Worm (Caenorhabditis elegans) whole organism, young adult: ENCODE data around the gene T23F2.3.
A peak's percentile ranks its signal among the peaks of the same experiment; 100 is the strongest.

Source experiments
- F39B2.1 ChIP-seq: fragments of 200-800 bp; sonication (Bioruptor generic); IDR thresholded peaks from 2 replicates; pipeline ENCODE4 v1.3.6; 2022; ENCODE audit warnings: missing genetic modification reagents, missing genetic modification characterization, missing compliant biosample characterization
- Y67H2A.10 ChIP-seq: fragments of 200-800 bp; sonication (Bioruptor generic); conservative IDR thresholded peaks from 2 replicates; pipeline ENCODE4 v1.3.6; 2022; ENCODE audit warnings: missing genetic modification reagents, missing genetic modification characterization, missing compliant biosample characterization
- nhr-179 ChIP-seq: sonication (generic microtip); optimal IDR thresholded peaks from 2 replicates; lab custom pipeline; 2016; ENCODE audit warnings: mild to moderate bottlenecking, missing genetic modification characterization, missing compliant biosample characterization
- nhr-80 ChIP-seq: sonication (generic microtip); optimal IDR thresholded peaks from 2 replicates; lab custom pipeline; 2016; ENCODE audit warnings: missing genetic modification characterization, missing compliant biosample characterization
- nhr-90 ChIP-seq: sonication (generic microtip); optimal IDR thresholded peaks from 2 replicates; lab custom pipeline; 2016; ENCODE audit warnings: missing genotype, mild to moderate bottlenecking, missing genetic modification characterization, missing compliant biosample characterization
- rpc-1 ChIP-seq, 2 experiments: fragments of 150-350 bp in 1 of 2; sonication (generic microtip) in 1 of 2; optimal IDR thresholded peaks; 2 replicates each; lab custom pipeline; 2014 to 2018; ENCODE audit warnings: missing biosample characterization in 1 of 2, missing genetic modification characterization in 1 of 2, missing genetic modification reagents in 1 of 2, missing genotype in 1 of 2
- zfh-2 ChIP-seq: fragments of 200-800 bp; sonication (Bioruptor generic); conservative IDR thresholded peaks from 2 replicates; pipeline ENCODE4 v1.3.6; 2022; ENCODE audit warnings: missing genetic modification reagents, missing genetic modification characterization, missing compliant biosample characterization

T23F2.3 gene

DNA sequence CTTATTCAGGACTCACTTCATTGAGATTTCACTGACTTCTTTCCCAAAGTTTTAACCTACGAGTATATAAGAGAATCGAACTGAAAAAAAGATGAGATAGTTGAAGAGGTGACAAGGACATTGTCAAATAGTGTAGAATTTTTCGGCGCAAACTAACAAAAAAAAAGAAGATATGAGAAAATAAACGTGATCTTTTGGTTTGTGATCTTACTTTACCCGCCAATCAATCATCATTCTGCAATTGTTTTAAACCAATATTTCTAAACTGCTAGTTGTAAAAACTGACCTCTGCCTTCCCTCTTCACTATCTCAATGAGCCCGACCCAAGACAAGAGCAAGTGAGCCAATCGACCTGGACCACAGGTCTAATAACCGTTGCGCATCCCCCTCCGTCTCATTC lies 46.0 kb downstream of the T23F2.3 start:
- TF ChIP-seq F39B2.1 (GFP tag; lab: Robert Waterston, UW) (0 out of 2 replicates have a peak, but pooled peaks have one; percentile 28), rpc-1 (optimal IDR thresholded peaks at IDR 0.05; lab: Kevin White, UChicago) (no peak), rpc-1 (tag; optimal IDR thresholded peaks at IDR 0.05; lab: Kevin White, UChicago) (no peak)

DNA sequence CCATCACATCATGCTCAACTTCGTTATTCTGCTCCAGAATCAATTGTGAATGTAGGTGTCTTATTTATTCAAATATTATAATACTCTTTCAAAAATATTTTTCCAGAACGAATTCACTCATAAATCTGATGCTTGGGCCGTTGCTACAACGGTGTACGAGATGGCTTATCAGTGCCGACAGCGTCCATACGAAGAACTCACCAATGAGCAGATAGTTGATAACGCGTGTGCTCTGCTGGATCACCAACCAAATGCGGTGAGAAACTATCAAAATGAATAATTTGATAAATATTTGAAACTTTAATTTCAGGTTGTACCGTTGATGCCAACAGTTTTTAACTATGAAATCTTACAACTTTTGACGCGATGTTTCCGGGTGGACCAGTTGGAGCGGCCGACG lies 46.5 kb downstream of the T23F2.3 start:
- TF ChIP-seq nhr-179 (tag; lab: Kevin White, UChicago): no peak
- no peak for TF ChIP-seq nhr-90 (tag; lab: Kevin White, UChicago)
- TF ChIP-seq Y67H2A.10 (GFP tag; lab: Robert Waterston, UW): no peak
- TF ChIP-seq nhr-80 (tag; lab: Kevin White, UChicago): peak; percentile 42
- TF ChIP-seq zfh-2: no peak
